Worm (Caenorhabditis elegans) whole organism, early embryonic: Measurements from ENCODE around the gene dnj-13.
A peak's percentile ranks its signal among the peaks of the same experiment; 100 is the strongest.

Source experiments
- B0310.2 ChIP-seq: sonication (generic microtip); optimal IDR thresholded peaks from 2 replicates; lab custom pipeline; 2016; ENCODE audit warnings: mild to moderate bottlenecking, missing genetic modification characterization, missing compliant biosample characterization
- F13C5.2 ChIP-seq: sonication (generic microtip); optimal IDR thresholded peaks from 2 replicates; lab custom pipeline; 2017; ENCODE audit warnings: mild to moderate bottlenecking, missing genetic modification characterization, inconsistent platforms, missing compliant biosample characterization
- aly-1 ChIP-seq: sonication (generic microtip); optimal IDR thresholded peaks from 2 replicates; lab custom pipeline; 2016; ENCODE audit warnings: missing genetic modification characterization, missing compliant biosample characterization
- ama-1 ChIP-seq: fragments of 150-350 bp; optimal IDR thresholded peaks from 2 replicates; lab custom pipeline; 2014
- ceh-13 ChIP-seq: fragments of 200-800 bp; sonication (Bioruptor generic); optimal IDR thresholded peaks from 2 replicates; lab custom pipeline; 2018; ENCODE audit warnings: mild to moderate bottlenecking, missing genetic modification characterization, missing compliant biosample characterization
- ceh-36 ChIP-seq: sonication (generic microtip); optimal IDR thresholded peaks from 2 replicates; lab custom pipeline; 2016; ENCODE audit warnings: missing genetic modification characterization, inconsistent platforms, missing compliant biosample characterization
- ets-7 ChIP-seq: sonication (generic microtip); optimal IDR thresholded peaks from 2 replicates; lab custom pipeline; 2016; ENCODE audit warnings: missing genotype, missing genetic modification characterization, missing compliant biosample characterization
- flt-1 ChIP-seq: fragments of 200-800 bp; sonication (Bioruptor generic); IDR thresholded peaks from 2 replicates; pipeline ENCODE4 v1.3.6; 2022; ENCODE audit warnings: missing genetic modification characterization, missing compliant biosample characterization
- hmbx-1 ChIP-seq: sonication (generic microtip); optimal IDR thresholded peaks from 2 replicates; lab custom pipeline; 2016; ENCODE audit warnings: mild to moderate bottlenecking, missing genetic modification characterization, missing compliant biosample characterization
- hmg-4 ChIP-seq: fragments of 200-800 bp; sonication (Bioruptor generic); optimal IDR thresholded peaks from 2 replicates; lab custom pipeline; 2018; ENCODE audit warnings: mild to moderate bottlenecking, missing genetic modification characterization, missing compliant biosample characterization
- hnd-1 ChIP-seq: sonication (generic microtip); optimal IDR thresholded peaks from 2 replicates; lab custom pipeline; 2016; ENCODE audit warnings: missing genetic modification characterization, missing compliant biosample characterization
- pes-1 ChIP-seq: fragments of 200-800 bp; sonication (Bioruptor generic); IDR thresholded peaks from 2 replicates; pipeline ENCODE4 v1.3.6; 2022; ENCODE audit warnings: missing genetic modification reagents, missing genetic modification characterization, missing compliant biosample characterization
- scrt-1 ChIP-seq: fragments of 200-800 bp; sonication (Bioruptor generic); IDR thresholded peaks from 2 replicates; pipeline ENCODE4 v1.3.6; 2022; ENCODE audit warnings: missing genetic modification characterization, missing compliant biosample characterization
- sea-1 ChIP-seq: fragments of 200-800 bp; sonication (Bioruptor generic); conservative IDR thresholded peaks from 2 replicates; pipeline ENCODE4 v1.3.6; 2022; ENCODE audit warnings: missing genetic modification characterization, missing compliant biosample characterization
- tbx-11 ChIP-seq: fragments of 200-800 bp; sonication (Bioruptor generic); IDR thresholded peaks from 2 replicates; pipeline ENCODE4 v1.3.6; 2022; ENCODE audit warnings: missing genetic modification characterization, missing compliant biosample characterization
- tbx-37 ChIP-seq: fragments of 200-800 bp; sonication (Bioruptor generic); conservative IDR thresholded peaks from 2 replicates; pipeline ENCODE4 v1.3.6; 2022; ENCODE audit warnings: missing genetic modification reagents, missing genetic modification characterization, missing compliant biosample characterization
- tra-4 ChIP-seq: sonication (generic microtip); optimal IDR thresholded peaks from 2 replicates; lab custom pipeline; 2017; ENCODE audit warnings: missing genetic modification characterization, missing compliant biosample characterization

The dnj-13 gene

DNA sequence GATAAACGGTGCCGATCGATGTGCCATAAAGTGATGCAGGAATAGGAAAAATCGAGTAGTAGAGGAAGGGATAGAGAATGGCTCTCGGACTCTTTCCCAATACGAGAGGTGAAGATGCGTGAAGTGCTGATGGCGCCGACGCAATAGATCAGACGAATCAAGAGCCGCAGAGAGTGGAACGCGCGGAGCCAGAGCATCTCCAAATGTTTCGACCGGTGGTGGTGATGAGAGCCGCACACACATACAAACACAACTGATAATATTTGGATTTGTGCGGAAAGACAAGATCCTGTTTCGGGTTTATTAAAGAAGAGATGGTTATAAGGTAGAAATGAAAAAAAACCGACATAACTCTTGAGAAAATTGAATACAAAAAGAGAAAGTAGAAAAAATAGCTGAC lies 18.6 kb downstream of the dnj-13 start, which contains the start of gene F54D5.15:
TSS of gene F54D5.15 (minus strand) at position 101 of the 400 bp plus-strand sequence.
- no peak for TF ChIP-seq scrt-1 (GFP tag; lab: Robert Waterston, UW)
- no peak for TF ChIP-seq F13C5.2 (tag; lab: Kevin White, UChicago)
- TF ChIP-seq pes-1 (GFP tag; lab: Robert Waterston, UW), result no peak
- TF ChIP-seq ceh-36 (tag; lab: Kevin White, UChicago), result no peak
- no peak for TF ChIP-seq ceh-13 (GFP tag; lab: Kevin White, UChicago)
- TF ChIP-seq hmbx-1, result no peak
- no peak for TF ChIP-seq tbx-11
- no peak for TF ChIP-seq tbx-37
- no peak for TF ChIP-seq ama-1 (lab: Kevin White, UChicago)
- TF ChIP-seq ets-7 (tag; lab: Kevin White, UChicago), result no peak
- no peak for TF ChIP-seq tra-4 (tag; lab: Kevin White, UChicago)

- TF ChIP-seq scrt-1 (GFP tag; lab: Robert Waterston, UW) (no peak), tbx-11 (0 out of 2 replicates have a peak, but pooled peaks have one; percentile 49), tbx-37 (no peak), F13C5.2 (tag; lab: Kevin White, UChicago) (peak; percentile 16), ceh-36 (tag; lab: Kevin White, UChicago) (no peak), sea-1 (GFP tag; lab: Robert Waterston, UW) (0 out of 2 replicates have a peak, but pooled peaks have one; percentile 38), B0310.2 (tag; lab: Kevin White, UChicago) (no peak), ama-1 (lab: Kevin White, UChicago) (no peak), ets-7 (tag; lab: Kevin White, UChicago) (no peak), hmg-4 (GFP tag; lab: Kevin White, UChicago) (peak; percentile 87), tra-4 (tag; lab: Kevin White, UChicago) (no peak), hnd-1 (tag; lab: Kevin White, UChicago) (no peak), flt-1 (GFP tag; lab: Robert Waterston, UW) (peak; percentile 27; the same call in 1 of the 2 replicates), aly-1 (tag; lab: Kevin White, UChicago) (no peak), hmbx-1 (no peak), pes-1 (GFP tag; lab: Robert Waterston, UW) (0 out of 2 replicates have a peak, but pooled peaks have one; percentile 18), ceh-13 (GFP tag; lab: Kevin White, UChicago) (no peak)
Measured at ce11 chrII:11566970-11567711, 21.6 kb downstream of the dnj-13 start, which contains the start of gene F54D5.5. TSS of gene F54D5.5 (minus strand) at chrII:11567020.

DNA sequence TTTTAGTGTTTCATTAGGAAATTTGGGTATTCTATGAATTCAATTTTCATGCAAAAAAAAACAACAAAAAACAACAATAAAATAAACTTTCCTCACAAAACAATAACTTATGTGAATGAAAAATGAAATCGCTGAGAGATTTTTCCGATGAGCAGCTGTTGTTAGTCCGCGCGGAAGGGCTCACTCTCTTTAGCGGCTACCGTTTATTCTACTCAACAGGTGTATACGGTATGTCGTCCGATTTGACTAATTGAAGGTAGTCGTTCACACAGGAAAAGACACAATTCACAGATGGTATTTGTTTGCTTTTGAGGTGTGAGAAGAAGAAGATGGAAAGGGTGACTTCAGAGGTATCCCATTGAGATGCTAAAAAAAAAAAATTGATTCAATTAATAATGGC lies 23.2 kb downstream of the dnj-13 start:
- TF ChIP-seq F13C5.2 (tag; lab: Kevin White, UChicago), result no peak
- no peak for TF ChIP-seq tbx-11
- TF ChIP-seq ets-7 (tag; lab: Kevin White, UChicago), result no peak
- no peak for TF ChIP-seq ama-1 (lab: Kevin White, UChicago)
- no peak for TF ChIP-seq sea-1 (GFP tag; lab: Robert Waterston, UW)
- TF ChIP-seq hnd-1 (tag; lab: Kevin White, UChicago), result no peak
- TF ChIP-seq tbx-37, result no peak
- TF ChIP-seq pes-1 (GFP tag; lab: Robert Waterston, UW), result no peak
- TF ChIP-seq tra-4 (tag; lab: Kevin White, UChicago), result no peak
- TF ChIP-seq scrt-1 (GFP tag; lab: Robert Waterston, UW), result no peak
- no peak for TF ChIP-seq aly-1 (tag; lab: Kevin White, UChicago)
- TF ChIP-seq B0310.2 (tag; lab: Kevin White, UChicago), result no peak
- TF ChIP-seq hmbx-1, result no peak
- no peak for TF ChIP-seq ceh-36 (tag; lab: Kevin White, UChicago)
- no peak for TF ChIP-seq flt-1 (GFP tag; lab: Robert Waterston, UW)
- no peak for TF ChIP-seq ceh-13 (GFP tag; lab: Kevin White, UChicago)
- no peak for TF ChIP-seq hmg-4 (GFP tag; lab: Kevin White, UChicago)

DNA sequence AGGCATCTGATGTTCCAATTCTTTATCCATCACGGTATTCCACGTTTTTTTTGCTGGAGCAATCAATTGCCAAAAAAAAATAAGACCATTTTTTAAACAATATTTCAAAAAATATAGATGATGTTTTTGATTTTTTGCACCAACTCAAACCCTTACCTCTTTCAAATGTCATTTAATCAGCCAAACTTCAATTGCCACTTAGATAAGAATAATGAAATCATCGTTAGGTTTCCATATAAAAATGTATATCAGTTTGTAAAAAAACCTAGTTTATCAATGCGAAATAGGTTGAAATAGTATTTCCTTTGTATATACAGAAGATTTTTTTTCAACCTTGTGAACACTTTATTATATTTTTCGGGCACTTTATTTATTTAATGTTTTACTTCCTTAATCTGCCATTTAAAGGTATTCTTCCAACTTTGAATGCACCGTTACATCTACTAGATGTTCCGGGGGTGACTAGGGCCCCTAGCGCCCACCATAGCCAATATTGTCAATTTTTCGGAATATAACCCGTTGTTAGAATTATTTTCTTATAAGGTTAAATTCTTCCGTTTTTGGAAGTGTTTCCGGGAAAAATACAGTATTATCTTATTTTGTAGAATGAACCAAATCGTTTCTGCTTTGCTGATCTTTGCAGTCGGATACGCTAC lies 23.8 kb downstream of the dnj-13 start, which contains the start of the genes F54D5.23 and F54D5.4:
TSS of gene F54D5.23 (minus strand) at position 75 of the 656 bp plus-strand sequence.
TSS of gene F54D5.4 (plus strand) at position 606 of the 656 bp plus-strand sequence.
- TF ChIP-seq tbx-37, result no peak
- TF ChIP-seq ets-7 (tag; lab: Kevin White, UChicago), result no peak
- TF ChIP-seq aly-1 (tag; lab: Kevin White, UChicago), result no peak
- no peak for TF ChIP-seq hmg-4 (GFP tag; lab: Kevin White, UChicago)
- TF ChIP-seq ama-1 (lab: Kevin White, UChicago), result no peak
- TF ChIP-seq B0310.2 (tag; lab: Kevin White, UChicago), result no peak
- no peak for TF ChIP-seq scrt-1 (GFP tag; lab: Robert Waterston, UW)
- TF ChIP-seq hmbx-1, result no peak
- TF ChIP-seq flt-1 (GFP tag; lab: Robert Waterston, UW), result no peak
- TF ChIP-seq sea-1 (GFP tag; lab: Robert Waterston, UW), result no peak
- no peak for TF ChIP-seq hnd-1 (tag; lab: Kevin White, UChicago)
- no peak for TF ChIP-seq ceh-36 (tag; lab: Kevin White, UChicago)

ce11 chrII:11571260-11571854 lies 25.9 kb downstream of the dnj-13 start, which contains the start of gene F54D5.3:
TSS of gene F54D5.3 (plus strand) at chrII:11571805.
- TF ChIP-seq ceh-36 (tag; lab: Kevin White, UChicago) (no peak), pes-1 (GFP tag; lab: Robert Waterston, UW) (no peak), sea-1 (GFP tag; lab: Robert Waterston, UW) (no peak), flt-1 (GFP tag; lab: Robert Waterston, UW) (no peak), ama-1 (lab: Kevin White, UChicago) (no peak), hmg-4 (GFP tag; lab: Kevin White, UChicago) (no peak), scrt-1 (GFP tag; lab: Robert Waterston, UW) (no peak), tbx-37 (no peak), tbx-11 (no peak), B0310.2 (tag; lab: Kevin White, UChicago) (no peak), aly-1 (tag; lab: Kevin White, UChicago) (no peak), tra-4 (tag; lab: Kevin White, UChicago) (no peak)
